Worm (Caenorhabditis elegans): ENCODE measurements around the gene mboa-2.

mboa-2 gene

DNA sequence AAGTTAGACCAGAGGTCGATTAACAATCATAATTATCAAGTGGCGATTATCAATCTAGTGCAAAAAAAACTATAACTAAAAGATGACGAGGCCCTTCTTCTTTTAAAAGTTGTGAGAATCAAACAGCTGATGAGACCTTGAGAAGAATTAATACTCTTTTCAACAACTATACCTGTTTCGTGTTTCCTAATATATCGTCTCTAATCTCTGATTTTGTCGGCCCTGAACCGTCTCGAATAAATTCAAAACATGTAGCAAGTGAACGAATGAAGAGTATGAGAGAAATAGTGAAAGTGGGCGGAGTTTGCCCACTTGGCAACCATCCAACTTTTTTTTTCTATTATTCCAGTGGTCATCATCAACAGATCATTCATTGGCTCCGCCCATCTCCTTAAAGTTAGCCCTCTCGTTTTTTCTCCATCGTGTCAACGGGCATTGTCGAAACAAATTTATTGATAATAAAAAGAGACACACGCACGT, 34.7 kb downstream of the mboa-2 start, which contains the start of gene Y42A5A.1:
Y42A5A.1 (plus strand) TSS at position 430 of the 480 bp plus-strand sequence.
- TF ChIP-seq snpc-4 (tag; optimal IDR thresholded peaks at IDR 0.05) (no peak), nhr-2 (tag; optimal IDR thresholded peaks at IDR 0.05) (no peak), ceh-39 (tag; optimal IDR thresholded peaks at IDR 0.05) (no peak), elt-1 (tag; optimal IDR thresholded peaks at IDR 0.05; ENCODE audit: borderline replicate concordance, insufficient read depth) (no peak), mls-2 (tag; optimal IDR thresholded peaks at IDR 0.05) (no peak), nhr-12 (tag; optimal IDR thresholded peaks at IDR 0.05) (no peak), ceh-43 (GFP tag; optimal IDR thresholded peaks at IDR 0.05) (no peak), ham-2 (GFP tag; optimal IDR thresholded peaks at IDR 0.05) (no peak), mep-1 (tag; optimal IDR thresholded peaks at IDR 0.05) (no peak), blmp-1 (tag; optimal IDR thresholded peaks at IDR 0.05) (no peak), unc-39 (tag; optimal IDR thresholded peaks at IDR 0.05) (no peak), hlh-1 (tag; optimal IDR thresholded peaks at IDR 0.05) (no peak), bed-3 (GFP tag; optimal IDR thresholded peaks at IDR 0.05) (no peak), elt-3 (tag; optimal IDR thresholded peaks at IDR 0.05) (no peak), flh-1 (GFP tag; optimal IDR thresholded peaks at IDR 0.05) (no peak), pha-4 (tag; optimal IDR thresholded peaks at IDR 0.05) (no peak), unc-120 (tag; optimal IDR thresholded peaks at IDR 0.05; ENCODE audit: poor library complexity, severe bottlenecking) (no peak)

- TF ChIP-seq ces-1 (GFP tag; optimal IDR thresholded peaks at IDR 0.05): no peak
- no peak for TF ChIP-seq lsy-2 (tag; optimal IDR thresholded peaks at IDR 0.05)
- no peak for TF ChIP-seq nhr-28 (tag; optimal IDR thresholded peaks at IDR 0.05)
- no peak for TF ChIP-seq ztf-11 (tag; optimal IDR thresholded peaks at IDR 0.05)
- no peak for TF ChIP-seq drap-1 (GFP tag; optimal IDR thresholded peaks at IDR 0.05)
- no peak for TF ChIP-seq ceh-43 (GFP tag; optimal IDR thresholded peaks at IDR 0.05)
- TF ChIP-seq sem-2 (GFP tag; optimal IDR thresholded peaks at IDR 0.05): no peak
- no peak for TF ChIP-seq lin-13 (tag; optimal IDR thresholded peaks at IDR 0.05)
- no peak for TF ChIP-seq zip-8 (tag; optimal IDR thresholded peaks at IDR 0.05)
- no peak for TF ChIP-seq ceh-83 (GFP tag; optimal IDR thresholded peaks at IDR 0.05)
- TF ChIP-seq lin-32 (GFP tag; optimal IDR thresholded peaks at IDR 0.05): no peak
- no peak for TF ChIP-seq nhr-76 (tag; optimal IDR thresholded peaks at IDR 0.05)
- TF ChIP-seq blmp-1 (tag; optimal IDR thresholded peaks at IDR 0.05): no peak
- TF ChIP-seq ceh-39 (tag; optimal IDR thresholded peaks at IDR 0.05): no peak
- no peak for TF ChIP-seq nhr-12 (tag; optimal IDR thresholded peaks at IDR 0.05)
- TF ChIP-seq nhr-2 (tag; optimal IDR thresholded peaks at IDR 0.05): no peak
These were observed 35.2 kb downstream of the mboa-2 start for ce11 chrV:11087119-11087518.

DNA sequence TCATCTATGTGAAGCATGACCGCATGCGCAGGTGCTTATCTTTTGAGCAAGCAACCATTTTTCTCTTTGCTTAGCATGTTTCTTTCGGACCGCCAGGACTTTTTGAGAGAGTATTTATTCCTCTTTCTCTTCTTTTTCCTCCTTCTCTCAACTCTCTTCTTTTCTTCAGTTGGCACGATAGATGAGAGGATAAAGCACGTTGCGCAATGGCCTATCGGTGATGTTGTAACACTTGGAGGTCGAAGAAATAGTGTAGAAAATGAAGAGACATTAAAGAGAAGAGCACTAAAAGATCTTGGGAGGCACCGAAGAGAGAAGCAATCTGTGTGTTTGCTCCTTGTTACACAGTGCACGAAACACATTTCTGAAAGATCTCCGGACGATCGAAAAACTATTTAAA, 38.6 kb downstream of the mboa-2 start:
- TF ChIP-seq lin-32 (GFP tag; optimal IDR thresholded peaks at IDR 0.05) (no peak), mep-1 (tag; optimal IDR thresholded peaks at IDR 0.05) (no peak), unc-39 (tag; optimal IDR thresholded peaks at IDR 0.05) (no peak), ces-1 (GFP tag; optimal IDR thresholded peaks at IDR 0.05) (no peak), cnd-1 (tag; optimal IDR thresholded peaks at IDR 0.05) (no peak), ham-2 (GFP tag; optimal IDR thresholded peaks at IDR 0.05) (peak; percentile 21), drap-1 (GFP tag; optimal IDR thresholded peaks at IDR 0.05) (no peak), ceh-43 (GFP tag; optimal IDR thresholded peaks at IDR 0.05) (no peak), sptf-1 (tag; optimal IDR thresholded peaks at IDR 0.05) (no peak), snpc-4 (tag; optimal IDR thresholded peaks at IDR 0.05) (no peak), mls-2 (tag; optimal IDR thresholded peaks at IDR 0.05) (no peak), unc-120 (tag; optimal IDR thresholded peaks at IDR 0.05; ENCODE audit: poor library complexity, severe bottlenecking) (peak; percentile 90), tbx-8 (GFP tag; optimal IDR thresholded peaks at IDR 0.05) (no peak), ceh-39 (tag; optimal IDR thresholded peaks at IDR 0.05) (peak; percentile 26), nhr-237 (tag; optimal IDR thresholded peaks at IDR 0.05) (peak; percentile 75), zip-8 (tag; optimal IDR thresholded peaks at IDR 0.05) (peak; percentile 95), flh-1 (GFP tag; optimal IDR thresholded peaks at IDR 0.05) (no peak), unc-62 (GFP tag; optimal IDR thresholded peaks at IDR 0.05) (peak; percentile 70), elt-1 (tag; optimal IDR thresholded peaks at IDR 0.05; ENCODE audit: borderline replicate concordance, insufficient read depth) (peak; percentile 24), lin-13 (tag; optimal IDR thresholded peaks at IDR 0.05) (no peak), mab-5 (tag; optimal IDR thresholded peaks at IDR 0.05) (peak; percentile 74), sem-2 (GFP tag; optimal IDR thresholded peaks at IDR 0.05) (no peak), bed-3 (GFP tag; optimal IDR thresholded peaks at IDR 0.05) (no peak), pha-4 (tag; optimal IDR thresholded peaks at IDR 0.05) (no peak), ztf-11 (tag; optimal IDR thresholded peaks at IDR 0.05) (no peak), nhr-12 (tag; optimal IDR thresholded peaks at IDR 0.05) (no peak), nhr-2 (tag; optimal IDR thresholded peaks at IDR 0.05) (no peak), nhr-28 (tag; optimal IDR thresholded peaks at IDR 0.05) (no peak), blmp-1 (tag; optimal IDR thresholded peaks at IDR 0.05) (no peak), hlh-1 (tag; optimal IDR thresholded peaks at IDR 0.05) (peak; percentile 85), ceh-83 (GFP tag; optimal IDR thresholded peaks at IDR 0.05) (no peak), lsy-2 (tag; optimal IDR thresholded peaks at IDR 0.05) (no peak), nhr-76 (tag; optimal IDR thresholded peaks at IDR 0.05) (no peak), elt-3 (tag; optimal IDR thresholded peaks at IDR 0.05) (no peak), M03D4.4 (tag; optimal IDR thresholded peaks at IDR 0.05) (no peak)

Data from whole organism, mixed stage, embryonic.